Fruit fly (Drosophila melanogaster): ENCODE data around the gene Dfd.

Dfd gene

DNA sequence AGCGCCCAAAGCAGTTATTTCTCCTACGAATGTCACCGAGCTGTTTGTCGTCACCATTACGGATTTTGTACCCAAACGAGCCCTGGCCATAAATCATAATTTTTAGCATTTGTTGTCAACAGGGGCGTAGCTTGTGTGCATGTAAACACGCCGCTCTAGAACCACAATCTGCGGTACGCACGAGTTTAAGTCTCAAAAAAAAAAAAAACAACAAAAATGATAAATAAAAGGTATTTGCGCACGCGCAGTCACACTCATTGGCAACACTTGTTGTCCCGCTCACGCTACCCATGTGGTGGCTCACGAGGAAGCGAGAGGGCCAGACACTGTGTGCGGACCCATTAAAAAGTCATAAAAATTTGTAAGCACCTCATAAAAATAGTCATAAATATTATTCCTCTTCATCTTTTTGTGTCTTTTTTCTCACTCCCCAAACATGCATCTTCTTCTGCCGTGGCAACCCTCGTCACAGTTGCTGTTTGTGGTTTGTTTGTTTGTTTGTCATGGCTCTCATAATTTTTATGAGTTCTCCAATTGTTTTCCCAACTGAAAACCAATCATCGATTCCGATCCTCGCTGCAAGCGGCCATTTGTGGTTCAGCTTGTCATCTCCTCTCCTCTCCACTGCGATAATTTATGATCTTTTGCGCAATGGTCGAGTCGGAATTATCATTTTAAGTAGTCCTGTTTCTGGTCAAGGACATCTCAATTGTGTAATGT is 54.0 kb downstream of the Dfd start:
- TF ChIP-seq CG32264 (GFP tag; optimal IDR thresholded peaks at IDR 0.05): no peak
- no peak for TF ChIP-seq OdsH (GFP tag; optimal IDR thresholded peaks at IDR 0.05)
- TF ChIP-seq sv (GFP tag; optimal IDR thresholded peaks at IDR 0.05): no peak
- no peak for TF ChIP-seq CG9705 (GFP tag; optimal IDR thresholded peaks at IDR 0.05)
- no peak for TF ChIP-seq Mio (GFP tag; optimal IDR thresholded peaks at IDR 0.05)
- TF ChIP-seq pan (optimal IDR thresholded peaks at IDR 0.05): no peak
- TF ChIP-seq dsf (GFP tag; optimal IDR thresholded peaks at IDR 0.05; ENCODE audit: borderline replicate concordance): no peak
- no peak for TF ChIP-seq sage (GFP tag; optimal IDR thresholded peaks at IDR 0.05)

DNA sequence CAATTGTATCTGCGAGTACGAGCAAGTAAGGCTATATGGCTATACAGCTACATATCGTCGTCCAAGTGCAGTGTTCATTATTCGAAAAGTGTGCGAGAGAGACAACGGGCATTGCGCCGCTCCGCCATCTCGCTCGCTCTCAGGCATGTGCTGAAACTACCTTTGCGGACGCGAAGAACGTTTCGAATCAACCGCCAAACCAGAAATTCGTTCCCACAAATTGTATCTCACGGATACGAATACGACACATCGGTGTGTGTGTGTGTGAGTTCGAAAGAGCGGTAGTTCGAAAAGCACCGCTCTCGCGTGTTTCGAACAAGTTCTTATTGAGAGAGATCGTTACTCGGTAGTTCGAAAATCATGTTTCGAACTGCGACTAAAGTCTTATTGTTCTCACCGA is 57.0 kb downstream of the Dfd start:
- TF ChIP-seq ey (GFP tag; optimal IDR thresholded peaks at IDR 0.05): no peak
- no peak for TF ChIP-seq tai (GFP tag; optimal IDR thresholded peaks at IDR 0.05)
- TF ChIP-seq Hr78 (GFP tag; optimal IDR thresholded peaks at IDR 0.05): no peak
- TF ChIP-seq CrebA (GFP tag; optimal IDR thresholded peaks at IDR 0.05; ENCODE audit: borderline replicate concordance): peak; percentile 43
- TF ChIP-seq Dif (GFP tag; optimal IDR thresholded peaks at IDR 0.05; ENCODE audit: partially characterized antibody): peak; percentile 60
- no peak for TF ChIP-seq lola (GFP tag; optimal IDR thresholded peaks at IDR 0.05)
- no peak for TF ChIP-seq Hnf4 (GFP tag; optimal IDR thresholded peaks at IDR 0.05)
- TF ChIP-seq Jra (GFP tag; optimal IDR thresholded peaks at IDR 0.05): no peak
- no peak for TF ChIP-seq Hr83 (GFP tag; optimal IDR thresholded peaks at IDR 0.05; ENCODE audit: poor library complexity, severe bottlenecking)
- no peak for TF ChIP-seq CG9705 (GFP tag; optimal IDR thresholded peaks at IDR 0.05)
- no peak for TF ChIP-seq HLH106 (tag; optimal IDR thresholded peaks at IDR 0.05)
- no peak for TF ChIP-seq Mio (GFP tag; optimal IDR thresholded peaks at IDR 0.05)
- TF ChIP-seq rgr (GFP tag; optimal IDR thresholded peaks at IDR 0.05): no peak
- TF ChIP-seq CG32264 (GFP tag; optimal IDR thresholded peaks at IDR 0.05): no peak
- no peak for TF ChIP-seq br (GFP tag; optimal IDR thresholded peaks at IDR 0.05)
- TF ChIP-seq dl (GFP tag; optimal IDR thresholded peaks at IDR 0.05; ENCODE audit: insufficient read depth in 1 of 2, partially characterized antibody in 2 of 2): no peak
- no peak for TF ChIP-seq psq (GFP tag; optimal IDR thresholded peaks at IDR 0.05)
- TF ChIP-seq h (GFP tag; optimal IDR thresholded peaks at IDR 0.05): no peak
- no peak for TF ChIP-seq GATAd (GFP tag; optimal IDR thresholded peaks at IDR 0.05)
- TF ChIP-seq pan (optimal IDR thresholded peaks at IDR 0.05): no peak
- TF ChIP-seq woc (GFP tag; optimal IDR thresholded peaks at IDR 0.05): no peak
- TF ChIP-seq Myc (optimal IDR thresholded peaks at IDR 0.05): peak; percentile 34
- TF ChIP-seq Vsx2 (GFP tag; optimal IDR thresholded peaks at IDR 0.05; ENCODE audit: partially characterized antibody): peak; percentile 48
- TF ChIP-seq dmrt93B (GFP tag; optimal IDR thresholded peaks at IDR 0.05): no peak
- TF ChIP-seq N (GFP tag; optimal IDR thresholded peaks at IDR 0.05): peak; percentile 8
- TF ChIP-seq dsf (GFP tag; optimal IDR thresholded peaks at IDR 0.05; ENCODE audit: borderline replicate concordance): no peak
- no peak for TF ChIP-seq Dfd (GFP tag; optimal IDR thresholded peaks at IDR 0.05)
- no peak for TF ChIP-seq sv (GFP tag; optimal IDR thresholded peaks at IDR 0.05)
- no peak for TF ChIP-seq Sp1 (GFP tag; optimal IDR thresholded peaks at IDR 0.05)
- no peak for TF ChIP-seq brk (GFP tag; optimal IDR thresholded peaks at IDR 0.05)
- no peak for TF ChIP-seq Abd-B (GFP tag; optimal IDR thresholded peaks at IDR 0.05)
- no peak for TF ChIP-seq usp (GFP tag; optimal IDR thresholded peaks at IDR 0.05)
- TF ChIP-seq foxo (GFP tag; optimal IDR thresholded peaks at IDR 0.05): no peak
- TF ChIP-seq jim (GFP tag; optimal IDR thresholded peaks at IDR 0.05): no peak
- TF ChIP-seq OdsH (GFP tag; optimal IDR thresholded peaks at IDR 0.05): no peak
- peak; percentile 25 for TF ChIP-seq Rel (GFP tag; optimal IDR thresholded peaks at IDR 0.05)
- no peak for TF ChIP-seq Rel (tag; optimal IDR thresholded peaks at IDR 0.05)
- TF ChIP-seq sage (GFP tag; optimal IDR thresholded peaks at IDR 0.05): no peak
- no peak for TF ChIP-seq fru (GFP tag; optimal IDR thresholded peaks at IDR 0.05)

DNA sequence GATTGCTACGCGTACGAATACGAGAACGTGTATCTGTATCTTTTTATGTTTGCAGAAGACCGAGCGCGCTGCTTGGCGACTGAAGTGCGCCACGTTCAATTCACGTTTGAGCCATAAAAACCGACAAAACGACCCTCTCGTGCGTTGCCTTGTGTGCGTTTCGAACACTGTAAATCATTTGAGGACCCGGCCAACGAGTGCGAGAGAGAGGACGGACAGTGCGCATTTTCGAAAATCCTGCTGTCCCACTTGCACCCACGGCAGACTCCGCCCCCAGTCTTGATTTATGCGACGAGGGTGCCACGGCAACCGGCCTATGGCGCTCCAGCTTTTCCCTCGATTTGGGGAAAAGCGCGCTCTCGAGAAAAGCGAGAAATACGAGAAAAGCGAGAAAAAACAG is 58.2 kb downstream of the Dfd start, which contains the start of gene Scr:
TSS of gene Scr (minus strand) at position 116 of the 400 bp plus-strand sequence.
- TF ChIP-seq Hr83 (GFP tag; optimal IDR thresholded peaks at IDR 0.05; ENCODE audit: poor library complexity, severe bottlenecking) (no peak), dl (GFP tag; optimal IDR thresholded peaks at IDR 0.05; ENCODE audit: insufficient read depth in 1 of 2, partially characterized antibody in 2 of 2) (peak in 1 of 2 experiments; percentile 2)

All from whole organism, wandering third instar larva.